Worm (Caenorhabditis elegans): ENCODE data around the gene egl-10.

ce11 chrV:12470324-12470723 lies 7.5 kb upstream of the egl-10 start:
- TF ChIP-seq fax-1 (tag; optimal IDR thresholded peaks at IDR 0.05) = no peak
- TF ChIP-seq ceh-2 (tag; optimal IDR thresholded peaks at IDR 0.05) = no peak
- TF ChIP-seq tbx-2 (tag; optimal IDR thresholded peaks at IDR 0.05) = no peak
- no peak for TF ChIP-seq tbx-7 (tag; optimal IDR thresholded peaks at IDR 0.05)
- no peak for TF ChIP-seq madf-2 (tag; optimal IDR thresholded peaks at IDR 0.05)
- TF ChIP-seq C08G9.2 (tag; optimal IDR thresholded peaks at IDR 0.05) = no peak
- no peak for TF ChIP-seq rnt-1 (tag; optimal IDR thresholded peaks at IDR 0.05)
- TF ChIP-seq sox-4 (tag; optimal IDR thresholded peaks at IDR 0.05) = no peak
- no peak for TF ChIP-seq ceh-48 (tag; optimal IDR thresholded peaks at IDR 0.05)
- TF ChIP-seq ceh-45 (GFP tag; IDR thresholded peaks at IDR 0.05) = no peak
- TF ChIP-seq unc-3 (GFP tag; conservative IDR thresholded peaks at IDR 0.05) = no peak
- no peak for TF ChIP-seq unc-3 (tag; optimal IDR thresholded peaks at IDR 0.05)
